Fruit fly (Drosophila melanogaster) whole organism, embryonic: ENCODE results near the gene CG33934.
A peak's percentile ranks its signal among the peaks of the same experiment; 100 is the strongest.

ENCODE experiments used
- CG12219 ChIP-seq: fragments of 200-800 bp; sonication (Bioruptor generic); optimal IDR thresholded peaks from 3 replicates; lab custom pipeline; 2018; ENCODE audit warnings: missing biosample characterization, mild to moderate bottlenecking, missing genetic modification characterization
- CG16815 ChIP-seq: fragments of 200-800 bp; sonication (Bioruptor generic); optimal IDR thresholded peaks from 3 replicates; lab custom pipeline; 2017; ENCODE audit warnings: missing biosample characterization, mild to moderate bottlenecking, missing genetic modification characterization
- CG30403 ChIP-seq: fragments of 200-800 bp; sonication (Bioruptor generic); optimal IDR thresholded peaks from 3 replicates; lab custom pipeline; 2016; ENCODE audit warnings: missing biosample characterization, missing genetic modification characterization
- CG3995 ChIP-seq: fragments of 200-800 bp; sonication (Bioruptor generic); optimal IDR thresholded peaks from 3 replicates; lab custom pipeline; 2016; ENCODE audit warnings: missing biosample characterization, missing genetic modification characterization
- CG4360 ChIP-seq: fragments of 200-800 bp; sonication (Bioruptor generic); IDR thresholded peaks from 2 replicates; pipeline ENCODE4 v1.3.6; 2022; ENCODE audit warnings: missing biosample characterization, missing genetic modification characterization
- CG4404 ChIP-seq: fragments of 200-800 bp; sonication (Bioruptor generic); IDR thresholded peaks from 2 replicates; pipeline ENCODE4 v1.3.6; 2022; ENCODE audit warnings: missing biosample characterization, missing genetic modification characterization
- CG4730 ChIP-seq: fragments of 200-800 bp; sonication (Bioruptor generic); IDR thresholded peaks from 2 replicates; pipeline ENCODE4 v1.3.6; 2022; ENCODE audit warnings: missing biosample characterization, missing genetic modification characterization
- CG5180 ChIP-seq: fragments of 200-800 bp; sonication (Bioruptor generic); optimal IDR thresholded peaks from 3 replicates; lab custom pipeline; 2017; ENCODE audit warnings: missing biosample characterization, missing genetic modification characterization, mild to moderate bottlenecking, moderate library complexity, missing genetic modification reagents
- CG6254 ChIP-seq: fragments of 200-800 bp; sonication (Bioruptor generic); optimal IDR thresholded peaks from 3 replicates; lab custom pipeline; 2017; ENCODE audit warnings: mild to moderate bottlenecking, missing biosample characterization, missing genetic modification reagents, missing genetic modification characterization
- CG6654 ChIP-seq: fragments of 200-800 bp; sonication (Bioruptor generic); optimal IDR thresholded peaks from 2 replicates; lab custom pipeline; 2017; ENCODE audit warnings: missing biosample characterization, mild to moderate bottlenecking, missing genetic modification characterization
- CG6813 ChIP-seq: fragments of 200-800 bp; sonication (Bioruptor generic); optimal IDR thresholded peaks from 2 replicates; lab custom pipeline; 2017; ENCODE audit warnings: missing biosample characterization, missing genetic modification characterization, mild to moderate bottlenecking, moderate library complexity, missing genetic modification reagents
- CG8388 ChIP-seq: fragments of 200-800 bp; sonication (Bioruptor generic); optimal IDR thresholded peaks from 2 replicates; lab custom pipeline; 2019; ENCODE audit warnings: missing biosample characterization, mild to moderate bottlenecking, missing genetic modification characterization, moderate library complexity
- CG8765 ChIP-seq: fragments of 200-800 bp; sonication (Bioruptor generic); IDR thresholded peaks from 2 replicates; pipeline ENCODE4 v1.3.6; 2022; ENCODE audit warnings: missing biosample characterization, missing genetic modification characterization
- CG9215 ChIP-seq: fragments of 200-800 bp; sonication (Bioruptor generic); IDR thresholded peaks from 2 replicates; pipeline ENCODE4 v1.3.6; 2022; ENCODE audit warnings: missing biosample characterization, missing genetic modification characterization
- CG9437 ChIP-seq: fragments of 200-800 bp; sonication (Bioruptor generic); optimal IDR thresholded peaks from 2 replicates; lab custom pipeline; 2018; ENCODE audit warnings: missing biosample characterization, mild to moderate bottlenecking, missing genetic modification characterization
- CG9876 ChIP-seq: fragments of 200-800 bp; sonication (Bioruptor generic); optimal IDR thresholded peaks from 2 replicates; lab custom pipeline; 2016; ENCODE audit warnings: missing biosample characterization, missing genetic modification characterization
- Dip2 ChIP-seq: fragments of 200-800 bp; sonication (Bioruptor generic); IDR thresholded peaks from 2 replicates; pipeline ENCODE4 v1.3.6; 2022; ENCODE audit warnings: missing biosample characterization, missing genetic modification characterization
- Dll ChIP-seq: fragments of 200-800 bp; sonication (Bioruptor generic); IDR thresholded peaks from 4 replicates; pipeline ENCODE4 v1.3.6; 2022; ENCODE audit warnings: missing biosample characterization, missing genetic modification characterization; ENCODE audit not compliant: partially characterized antibody
- Dref ChIP-seq: fragments of 200-800 bp; sonication (Bioruptor generic); IDR thresholded peaks from 2 replicates; pipeline ENCODE4 v1.3.6; 2022; ENCODE audit warnings: missing biosample characterization, missing genetic modification characterization
- E2f1 ChIP-seq: fragments of 200-800 bp; sonication (Bioruptor generic); IDR thresholded peaks from 2 replicates; pipeline ENCODE4 v1.3.6; 2022; ENCODE audit warnings: missing biosample characterization, missing genetic modification characterization
- E2f2 ChIP-seq: fragments of 200-800 bp; sonication (Bioruptor generic); IDR thresholded peaks from 2 replicates; pipeline ENCODE4 v1.3.6; 2022; ENCODE audit warnings: missing biosample characterization, missing genetic modification characterization
- ERR ChIP-seq: fragments of 200-800 bp; sonication (Bioruptor generic); optimal IDR thresholded peaks from 2 replicates; lab custom pipeline; 2016; ENCODE audit warnings: missing biosample characterization, missing genetic modification characterization
- Fer2 ChIP-seq: fragments of 200-800 bp; sonication (Bioruptor generic); optimal IDR thresholded peaks from 2 replicates; lab custom pipeline; 2018; ENCODE audit warnings: missing biosample characterization, mild to moderate bottlenecking, missing genetic modification characterization, moderate library complexity
- H15 ChIP-seq: fragments of 200-800 bp; sonication (Bioruptor generic); IDR thresholded peaks from 3 replicates; pipeline ENCODE4 v1.3.6; 2022; ENCODE audit warnings: missing biosample characterization, missing genetic modification characterization
- Kr ChIP-seq: fragments of 200-800 bp; sonication (Bioruptor generic); optimal IDR thresholded peaks from 2 replicates; lab custom pipeline; 2017; ENCODE audit warnings: missing biosample characterization, mild to moderate bottlenecking, missing genetic modification characterization
- Lhr ChIP-seq: fragments of 200-800 bp; sonication (Bioruptor generic); optimal IDR thresholded peaks from 3 replicates; lab custom pipeline; 2017; ENCODE audit warnings: mild to moderate bottlenecking, missing biosample characterization, missing genetic modification reagents, missing genetic modification characterization
- MESR4 ChIP-seq: fragments of 200-800 bp; sonication (Bioruptor generic); optimal IDR thresholded peaks from 2 replicates; lab custom pipeline; 2018; ENCODE audit warnings: missing biosample characterization, mild to moderate bottlenecking, missing genetic modification characterization, moderate library complexity
- Mes4 ChIP-seq: fragments of 200-800 bp; sonication (Bioruptor generic); optimal IDR thresholded peaks from 2 replicates; lab custom pipeline; 2016; ENCODE audit warnings: missing biosample characterization, missing genetic modification characterization
- Oaz ChIP-seq: fragments of 200-800 bp; sonication (Bioruptor generic); IDR thresholded peaks from 2 replicates; pipeline ENCODE4 v1.3.6; 2022; ENCODE audit warnings: missing biosample characterization, missing genetic modification characterization
- Sin3A ChIP-seq: fragments of >200 bp; optimal IDR thresholded peaks from 2 replicates; lab custom pipeline; 2018
- Tbp ChIP-seq: fragments of >200 bp; optimal IDR thresholded peaks from 2 replicates; lab custom pipeline; 2018; ENCODE audit warnings: missing biosample characterization, missing genetic modification characterization
- Vsx1 ChIP-seq: fragments of 200-800 bp; sonication (Bioruptor generic); optimal IDR thresholded peaks from 2 replicates; lab custom pipeline; 2017; ENCODE audit warnings: missing biosample characterization, mild to moderate bottlenecking, missing genetic modification characterization, missing genetic modification reagents
- cad ChIP-seq: fragments of >200 bp; optimal IDR thresholded peaks from 2 replicates; lab custom pipeline; 2017; ENCODE audit warnings: missing biosample characterization, missing genetic modification characterization
- cato ChIP-seq: fragments of 200-800 bp; sonication (Bioruptor generic); optimal IDR thresholded peaks from 2 replicates; lab custom pipeline; 2016; ENCODE audit warnings: missing biosample characterization, missing genetic modification characterization, borderline replicate concordance
- crol ChIP-seq: fragments of 200-800 bp; sonication (Bioruptor generic); IDR thresholded peaks from 2 replicates; pipeline ENCODE4 v1.3.6; 2022; ENCODE audit warnings: missing biosample characterization, missing genetic modification characterization
- exex ChIP-seq: fragments of 200-800 bp; sonication (Bioruptor generic); optimal IDR thresholded peaks from 4 replicates; lab custom pipeline; 2018; ENCODE audit warnings: missing biosample characterization, mild to moderate bottlenecking, missing genetic modification characterization, moderate library complexity
- gce ChIP-seq: fragments of 200-800 bp; sonication (Bioruptor generic); IDR thresholded peaks from 3 replicates; pipeline ENCODE4 v1.3.6; 2022; ENCODE audit warnings: missing biosample characterization, missing genetic modification characterization
- hbn ChIP-seq: fragments of 200-800 bp; sonication (Bioruptor generic); IDR thresholded peaks from 2 replicates; pipeline ENCODE4 v1.3.6; 2022; ENCODE audit warnings: missing biosample characterization, missing genetic modification characterization; ENCODE audit not compliant: partially characterized antibody
- mam ChIP-seq: fragments of 200-800 bp; sonication (Bioruptor generic); optimal IDR thresholded peaks from 3 replicates; lab custom pipeline; 2016; ENCODE audit warnings: missing biosample characterization, missing genetic modification characterization
- nom ChIP-seq: fragments of 200-800 bp; sonication (Bioruptor generic); optimal IDR thresholded peaks from 2 replicates; lab custom pipeline; 2017; ENCODE audit warnings: missing biosample characterization, missing genetic modification characterization, mild to moderate bottlenecking, moderate library complexity, missing genetic modification reagents
- onecut ChIP-seq: fragments of 200-800 bp; sonication (Bioruptor generic); IDR thresholded peaks from 2 replicates; pipeline ENCODE4 v1.3.6; 2022; ENCODE audit warnings: missing biosample characterization, missing genetic modification characterization
- pb ChIP-seq: fragments of 200-800 bp; sonication (Bioruptor generic); optimal IDR thresholded peaks from 3 replicates; lab custom pipeline; 2016; ENCODE audit warnings: missing biosample characterization, missing genetic modification characterization
- rib ChIP-seq: fragments of 200-800 bp; sonication (Bioruptor generic); IDR thresholded peaks from 2 replicates; pipeline ENCODE4 v1.3.6; 2022; ENCODE audit warnings: missing biosample characterization, missing genetic modification characterization
- sc ChIP-seq, 3 experiments: fragments of >200 bp in 2 of 3; fragments of 200-800 bp in 1 of 3; sonication (Bioruptor generic) in 1 of 3; optimal IDR thresholded peaks; 2 replicates in 2 of 3; 3 replicates in 1 of 3; lab custom pipeline; 2017; ENCODE audit warnings: mild to moderate bottlenecking in 1 of 3, missing biosample characterization in 1 of 3, missing genetic modification characterization in 1 of 3, missing genetic modification reagents in 1 of 3
- scrt ChIP-seq: fragments of 200-800 bp; sonication (Bioruptor generic); optimal IDR thresholded peaks from 2 replicates; lab custom pipeline; 2018; ENCODE audit warnings: missing biosample characterization, mild to moderate bottlenecking, missing genetic modification characterization, moderate library complexity
- sd ChIP-seq: fragments of 200-800 bp; sonication (Bioruptor generic); optimal IDR thresholded peaks from 3 replicates; lab custom pipeline; 2018; ENCODE audit warnings: missing biosample characterization, mild to moderate bottlenecking, missing genetic modification characterization, moderate library complexity
- sima ChIP-seq: fragments of 200-800 bp; sonication (Bioruptor generic); optimal IDR thresholded peaks from 2 replicates; lab custom pipeline; 2016; ENCODE audit warnings: missing biosample characterization, missing genetic modification characterization
- stwl ChIP-seq: fragments of 200-800 bp; sonication (Bioruptor generic); optimal IDR thresholded peaks from 3 replicates; lab custom pipeline; 2018; ENCODE audit warnings: missing biosample characterization, mild to moderate bottlenecking, missing genetic modification characterization, moderate library complexity
- tin ChIP-seq: fragments of 200-800 bp; sonication (Bioruptor generic); optimal IDR thresholded peaks from 3 replicates; lab custom pipeline; 2016; ENCODE audit warnings: missing biosample characterization, missing genetic modification characterization
- trem ChIP-seq: fragments of 200-800 bp; optimal IDR thresholded peaks from 3 replicates; lab custom pipeline; 2019; ENCODE audit warnings: missing biosample characterization, mild to moderate bottlenecking, missing genetic modification characterization, moderate library complexity
- wek ChIP-seq: fragments of 200-800 bp; sonication (Bioruptor generic); optimal IDR thresholded peaks from 3 replicates; lab custom pipeline; 2018; ENCODE audit warnings: missing biosample characterization, mild to moderate bottlenecking, missing genetic modification characterization, moderate library complexity
- zen2 ChIP-seq: fragments of 200-800 bp; sonication (Bioruptor generic); IDR thresholded peaks from 3 replicates; pipeline ENCODE4 v1.3.6; 2022; ENCODE audit warnings: missing biosample characterization, missing genetic modification characterization; ENCODE audit not compliant: partially characterized antibody

The CG33934 gene

DNA sequence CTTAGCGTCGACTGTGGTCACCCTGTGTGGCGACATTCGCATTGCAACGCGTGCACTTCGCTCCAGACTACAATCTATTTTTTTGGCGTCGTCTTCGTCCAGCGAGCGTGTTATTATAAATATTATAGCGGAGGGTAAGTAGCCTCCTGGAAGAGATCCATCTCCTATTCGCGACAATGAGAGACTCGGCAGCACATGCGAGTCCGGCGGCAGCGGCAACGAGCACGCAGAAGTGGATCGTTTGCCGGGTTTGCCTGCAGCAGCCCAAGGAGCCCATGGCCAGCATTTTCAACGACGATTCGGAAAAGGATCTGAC lies 10.8 kb upstream of the CG33934 start, which contains the start of gene idc (continued):
- TF ChIP-seq CG6254: peak; percentile 99
- TF ChIP-seq wek (GFP tag; lab: Kevin White, UChicago): peak; percentile 93
- TF ChIP-seq CG6813: no peak
- TF ChIP-seq gce (GFP tag; lab: Robert Waterston, UW): no peak
- TF ChIP-seq scrt (GFP tag; lab: Kevin White, UChicago): no peak
- TF ChIP-seq Dref (GFP tag; lab: Robert Waterston, UW): 0 out of 2 replicates have a peak, but pooled peaks have one; percentile 25
- TF ChIP-seq E2f2: no peak
- no peak for TF ChIP-seq Tbp (GFP tag; lab: Kevin White, UChicago)
- no peak for TF ChIP-seq CG12219 (GFP tag; lab: Kevin White, UChicago)
- TF ChIP-seq Kr (GFP tag; lab: Kevin White, UChicago): no peak
- TF ChIP-seq CG8388: no peak
- no peak for TF ChIP-seq stwl
- TF ChIP-seq Dip2 (GFP tag; lab: Robert Waterston, UW): no peak
- TF ChIP-seq MESR4 (GFP tag; lab: Kevin White, UChicago): peak; percentile 63
- no peak for TF ChIP-seq sd
- TF ChIP-seq nom (GFP tag; lab: Kevin White, UChicago): no peak
- no peak for TF ChIP-seq CG5180 (GFP tag; lab: Kevin White, UChicago)
- TF ChIP-seq CG9437 (GFP tag; lab: Kevin White, UChicago): peak; percentile 47
- TF ChIP-seq cato: no peak
- TF ChIP-seq onecut (GFP tag; lab: Robert Waterston, UW): no peak
- TF ChIP-seq H15: no peak
- no peak for TF ChIP-seq tin (GFP tag; lab: Kevin White, UChicago)
- no peak for TF ChIP-seq zen2 (GFP tag; lab: Robert Waterston, UW)
- no peak for TF ChIP-seq Mes4 (GFP tag; lab: Kevin White, UChicago)
- no peak for TF ChIP-seq trem (tag; lab: Kevin White, UChicago)
- TF ChIP-seq ERR (GFP tag; lab: Kevin White, UChicago): no peak
- no peak for TF ChIP-seq rib
- no peak for TF ChIP-seq CG4404
- peak; percentile 20 for TF ChIP-seq cad (GFP tag; lab: Kevin White, UChicago)
- no peak for TF ChIP-seq CG3995 (GFP tag; lab: Kevin White, UChicago)
- no peak for TF ChIP-seq CG4730 (GFP tag; lab: Robert Waterston, UW)
- TF ChIP-seq CG9876 (GFP tag; lab: Kevin White, UChicago): no peak
- TF ChIP-seq CG16815: no peak
- no peak for TF ChIP-seq Fer2 (tag; lab: Kevin White, UChicago)
- TF ChIP-seq exex (tag; lab: Kevin White, UChicago): no peak
- TF ChIP-seq crol (GFP tag; lab: Robert Waterston, UW): no peak
- no peak for TF ChIP-seq hbn (GFP tag; lab: Robert Waterston, UW)
- TF ChIP-seq CG9215: no peak
- no peak for TF ChIP-seq Vsx1 (GFP tag; lab: Kevin White, UChicago)
- no peak for TF ChIP-seq CG6654 (GFP tag; lab: Kevin White, UChicago)
- 0 out of 4 replicates have a peak, but pooled peaks have one; percentile 16 for TF ChIP-seq Dll (GFP tag; lab: Robert Waterston, UW)
- no peak for TF ChIP-seq pb (GFP tag; lab: Kevin White, UChicago)
- TF ChIP-seq sc (optimal IDR thresholded peaks at IDR 0.05; lab: Kevin White, UChicago): no peak
- no peak for TF ChIP-seq sc (GFP tag; optimal IDR thresholded peaks at IDR 0.05; lab: Kevin White, UChicago)
- TF ChIP-seq mam: no peak
- no peak for TF ChIP-seq CG8765 (GFP tag; lab: Robert Waterston, UW)
- no peak for TF ChIP-seq CG4360 (GFP tag; lab: Robert Waterston, UW)
- TF ChIP-seq Oaz (GFP tag; lab: Robert Waterston, UW): no peak
- no peak for TF ChIP-seq E2f1
- peak; percentile 45 for TF ChIP-seq CG30403 (GFP tag; lab: Kevin White, UChicago)
- no peak for TF ChIP-seq sima (GFP tag; lab: Kevin White, UChicago)
- no peak for TF ChIP-seq Lhr
- no peak for TF ChIP-seq Sin3A (lab: Kevin White, UChicago)
